Worm (Caenorhabditis elegans) whole organism, early embryonic: ENCODE measurements around the gene ZK218.11.

Experiments
- B0310.2 ChIP-seq: sonication (generic microtip); optimal IDR thresholded peaks from 2 replicates; lab custom pipeline; 2016; ENCODE audit warnings: mild to moderate bottlenecking, missing genetic modification characterization, missing compliant biosample characterization
- F13C5.2 ChIP-seq: sonication (generic microtip); optimal IDR thresholded peaks from 2 replicates; lab custom pipeline; 2017; ENCODE audit warnings: mild to moderate bottlenecking, missing genetic modification characterization, inconsistent platforms, missing compliant biosample characterization
- aly-1 ChIP-seq: sonication (generic microtip); optimal IDR thresholded peaks from 2 replicates; lab custom pipeline; 2016; ENCODE audit warnings: missing genetic modification characterization, missing compliant biosample characterization
- ama-1 ChIP-seq: fragments of 150-350 bp; optimal IDR thresholded peaks from 2 replicates; lab custom pipeline; 2014
- ceh-13 ChIP-seq: fragments of 200-800 bp; sonication (Bioruptor generic); optimal IDR thresholded peaks from 2 replicates; lab custom pipeline; 2018; ENCODE audit warnings: mild to moderate bottlenecking, missing genetic modification characterization, missing compliant biosample characterization
- ceh-36 ChIP-seq: sonication (generic microtip); optimal IDR thresholded peaks from 2 replicates; lab custom pipeline; 2016; ENCODE audit warnings: missing genetic modification characterization, inconsistent platforms, missing compliant biosample characterization
- ets-7 ChIP-seq: sonication (generic microtip); optimal IDR thresholded peaks from 2 replicates; lab custom pipeline; 2016; ENCODE audit warnings: missing genotype, missing genetic modification characterization, missing compliant biosample characterization
- flt-1 ChIP-seq: fragments of 200-800 bp; sonication (Bioruptor generic); IDR thresholded peaks from 2 replicates; pipeline ENCODE4 v1.3.6; 2022; ENCODE audit warnings: missing genetic modification characterization, missing compliant biosample characterization
- hmbx-1 ChIP-seq: sonication (generic microtip); optimal IDR thresholded peaks from 2 replicates; lab custom pipeline; 2016; ENCODE audit warnings: mild to moderate bottlenecking, missing genetic modification characterization, missing compliant biosample characterization
- hmg-4 ChIP-seq: fragments of 200-800 bp; sonication (Bioruptor generic); optimal IDR thresholded peaks from 2 replicates; lab custom pipeline; 2018; ENCODE audit warnings: mild to moderate bottlenecking, missing genetic modification characterization, missing compliant biosample characterization
- pes-1 ChIP-seq: fragments of 200-800 bp; sonication (Bioruptor generic); IDR thresholded peaks from 2 replicates; pipeline ENCODE4 v1.3.6; 2022; ENCODE audit warnings: missing genetic modification reagents, missing genetic modification characterization, missing compliant biosample characterization
- sea-1 ChIP-seq: fragments of 200-800 bp; sonication (Bioruptor generic); conservative IDR thresholded peaks from 2 replicates; pipeline ENCODE4 v1.3.6; 2022; ENCODE audit warnings: missing genetic modification characterization, missing compliant biosample characterization
- tbx-11 ChIP-seq: fragments of 200-800 bp; sonication (Bioruptor generic); IDR thresholded peaks from 2 replicates; pipeline ENCODE4 v1.3.6; 2022; ENCODE audit warnings: missing genetic modification characterization, missing compliant biosample characterization
- tra-4 ChIP-seq: sonication (generic microtip); optimal IDR thresholded peaks from 2 replicates; lab custom pipeline; 2017; ENCODE audit warnings: missing genetic modification characterization, missing compliant biosample characterization

DNA sequence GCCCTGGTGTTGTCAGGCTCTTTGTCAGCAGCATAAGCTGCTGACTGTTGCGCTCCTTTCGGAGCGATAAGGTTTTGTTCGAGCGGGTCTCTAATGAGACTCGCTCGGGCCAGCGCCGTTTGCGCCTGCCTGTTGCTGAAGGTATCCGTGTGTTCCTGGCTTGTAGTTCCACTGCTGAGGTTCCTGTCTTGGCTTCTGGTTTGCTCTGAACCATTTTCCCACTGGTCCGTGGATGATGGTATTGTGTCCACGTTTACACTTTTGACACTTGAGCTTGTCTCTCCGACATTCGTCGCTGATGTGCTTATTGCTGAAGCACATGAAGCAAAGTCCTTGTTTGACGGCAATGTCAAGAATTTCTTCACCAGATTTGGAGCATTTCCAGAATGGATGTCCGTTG lies 43.1 kb upstream of the ZK218.11 start:
- TF ChIP-seq ama-1 = no peak
- no peak for TF ChIP-seq ceh-36 (tag; lab: Kevin White, UChicago)
- TF ChIP-seq tbx-11 (GFP tag; lab: Robert Waterston, UW) = no peak
- no peak for TF ChIP-seq ets-7
- no peak for TF ChIP-seq ceh-13 (GFP tag; lab: Kevin White, UChicago)
- no peak for TF ChIP-seq pes-1 (GFP tag; lab: Robert Waterston, UW)
- no peak for TF ChIP-seq hmbx-1 (tag; lab: Kevin White, UChicago)
- no peak for TF ChIP-seq hmg-4 (GFP tag; lab: Kevin White, UChicago)
- TF ChIP-seq sea-1 = no peak
- TF ChIP-seq tra-4 (tag; lab: Kevin White, UChicago) = no peak
- TF ChIP-seq aly-1 (tag; lab: Kevin White, UChicago) = no peak
- no peak for TF ChIP-seq B0310.2
- TF ChIP-seq F13C5.2 (tag; lab: Kevin White, UChicago) = no peak
- no peak for TF ChIP-seq flt-1 (GFP tag; lab: Robert Waterston, UW)
